Fruit fly (Drosophila melanogaster) whole organism, embryonic: Measurements from ENCODE around the gene CG42579.
A peak's percentile ranks its signal among the peaks of the same experiment; 100 is the strongest.

Source experiments
- ATbp ChIP-seq: fragments of 200-800 bp; sonication (Bioruptor generic); optimal IDR thresholded peaks from 2 replicates; lab custom pipeline; 2017; ENCODE audit warnings: missing biosample characterization, mild to moderate bottlenecking, missing genetic modification characterization, missing genetic modification reagents
- Adf1 ChIP-seq: fragments of 200-800 bp; sonication (Bioruptor generic); IDR thresholded peaks from 2 replicates; pipeline ENCODE4 v1.3.6; 2022; ENCODE audit warnings: missing biosample characterization, missing genetic modification characterization
- Bdp1 ChIP-seq: fragments of 200-800 bp; sonication (Bioruptor generic); optimal IDR thresholded peaks from 3 replicates; lab custom pipeline; 2016; ENCODE audit warnings: missing biosample characterization, missing genetic modification characterization
- CG10462 ChIP-seq: fragments of 200-800 bp; sonication (Bioruptor generic); optimal IDR thresholded peaks from 2 replicates; lab custom pipeline; 2016; ENCODE audit warnings: missing biosample characterization, missing genetic modification characterization
- CG11085 ChIP-seq: fragments of 200-800 bp; sonication (Bioruptor generic); IDR thresholded peaks from 2 replicates; pipeline ENCODE4 v1.3.6; 2022; ENCODE audit warnings: missing biosample characterization, missing genetic modification characterization
- CG11093 ChIP-seq: fragments of 200-800 bp; sonication (Bioruptor generic); IDR thresholded peaks from 3 replicates; pipeline ENCODE4 v1.3.6; 2022; ENCODE audit warnings: missing biosample characterization, missing genetic modification characterization
- CG11695 ChIP-seq: fragments of 200-800 bp; sonication (Bioruptor generic); IDR thresholded peaks from 3 replicates; pipeline ENCODE4 v1.3.6; 2022; ENCODE audit warnings: missing biosample characterization, missing genetic modification characterization
- CG11696 ChIP-seq: fragments of 200-800 bp; sonication (Bioruptor generic); IDR thresholded peaks from 2 replicates; pipeline ENCODE4 v1.3.6; 2022; ENCODE audit warnings: missing biosample characterization, missing genetic modification characterization
- CG11723 ChIP-seq: fragments of 200-800 bp; sonication (Bioruptor generic); optimal IDR thresholded peaks from 2 replicates; lab custom pipeline; 2017; ENCODE audit warnings: missing biosample characterization, mild to moderate bottlenecking, missing genetic modification characterization
- CG12071 ChIP-seq: fragments of 200-800 bp; sonication (Bioruptor generic); optimal IDR thresholded peaks from 3 replicates; lab custom pipeline; 2018; ENCODE audit warnings: missing biosample characterization, mild to moderate bottlenecking, missing genetic modification characterization
- CG12391 ChIP-seq: fragments of 200-800 bp; sonication (Bioruptor generic); optimal IDR thresholded peaks from 3 replicates; lab custom pipeline; 2018; ENCODE audit warnings: missing biosample characterization, mild to moderate bottlenecking, missing genetic modification characterization, moderate library complexity
- CG12769 ChIP-seq: fragments of 200-800 bp; sonication (Bioruptor generic); optimal IDR thresholded peaks from 2 replicates; lab custom pipeline; 2019; ENCODE audit warnings: missing biosample characterization, mild to moderate bottlenecking, missing genetic modification characterization, moderate library complexity
- CG13624 ChIP-seq: fragments of 200-800 bp; sonication (Bioruptor generic); optimal IDR thresholded peaks from 2 replicates; lab custom pipeline; 2016; ENCODE audit warnings: missing biosample characterization, missing genetic modification characterization
- CG14050 ChIP-seq: fragments of 200-800 bp; sonication (Bioruptor generic); IDR thresholded peaks from 3 replicates; pipeline ENCODE4 v1.3.6; 2022; ENCODE audit warnings: missing biosample characterization, missing genetic modification characterization
- CG17361 ChIP-seq: fragments of 200-800 bp; sonication (Bioruptor generic); IDR thresholded peaks from 3 replicates; pipeline ENCODE4 v1.3.6; 2022; ENCODE audit warnings: missing biosample characterization, missing genetic modification characterization
- CG17568 ChIP-seq: fragments of 200-800 bp; sonication (Bioruptor generic); optimal IDR thresholded peaks from 2 replicates; lab custom pipeline; 2018; ENCODE audit warnings: missing biosample characterization, mild to moderate bottlenecking, missing genetic modification characterization, moderate library complexity
- CG31365 ChIP-seq: fragments of 200-800 bp; sonication (Bioruptor generic); optimal IDR thresholded peaks from 2 replicates; lab custom pipeline; 2018; ENCODE audit warnings: missing biosample characterization, mild to moderate bottlenecking, missing genetic modification characterization
- CG33557 ChIP-seq: fragments of 200-800 bp; sonication (Bioruptor generic); optimal IDR thresholded peaks from 2 replicates; lab custom pipeline; 2019; ENCODE audit warnings: missing biosample characterization, mild to moderate bottlenecking, missing genetic modification characterization, moderate library complexity
- CG4820 ChIP-seq: fragments of 200-800 bp; sonication (Bioruptor generic); optimal IDR thresholded peaks from 3 replicates; lab custom pipeline; 2016; ENCODE audit warnings: missing biosample characterization, missing genetic modification characterization
- CG8478 ChIP-seq: fragments of >200 bp; optimal IDR thresholded peaks from 2 replicates; lab custom pipeline; 2018
- CG8765 ChIP-seq: fragments of 200-800 bp; sonication (Bioruptor generic); IDR thresholded peaks from 2 replicates; pipeline ENCODE4 v1.3.6; 2022; ENCODE audit warnings: missing biosample characterization, missing genetic modification characterization
- D ChIP-seq, 2 experiments: fragments of 200-800 bp in 1 of 2; fragments of >200 bp in 1 of 2; sonication (Bioruptor generic) in 1 of 2; optimal IDR thresholded peaks; 2 replicates in 1 of 2; 3 replicates in 1 of 2; lab custom pipeline; 2017; ENCODE audit warnings: mild to moderate bottlenecking in 1 of 2, missing biosample characterization in 1 of 2, missing genetic modification characterization in 1 of 2, missing genetic modification reagents in 1 of 2
- Dfd ChIP-seq, 2 experiments: fragments of >200 bp; optimal IDR thresholded peaks; 2 replicates each; lab custom pipeline; 2017; ENCODE audit warnings: missing biosample characterization in 2 of 2, missing genetic modification characterization in 2 of 2
- E2f2 ChIP-seq: fragments of 200-800 bp; sonication (Bioruptor generic); IDR thresholded peaks from 2 replicates; pipeline ENCODE4 v1.3.6; 2022; ENCODE audit warnings: missing biosample characterization, missing genetic modification characterization
- Ets65A ChIP-seq: fragments of 200-800 bp; sonication (Bioruptor generic); peaks from one replicate; lab custom pipeline; 2016; ENCODE audit warnings: missing biosample characterization, missing genetic modification characterization
- Hr3 ChIP-seq: fragments of 200-800 bp; sonication (Bioruptor generic); optimal IDR thresholded peaks from 3 replicates; lab custom pipeline; 2016; ENCODE audit warnings: missing biosample characterization, missing genetic modification characterization
- MESR4 ChIP-seq: fragments of 200-800 bp; sonication (Bioruptor generic); optimal IDR thresholded peaks from 2 replicates; lab custom pipeline; 2018; ENCODE audit warnings: missing biosample characterization, mild to moderate bottlenecking, missing genetic modification characterization, moderate library complexity
- Meics ChIP-seq: fragments of 200-800 bp; sonication (Bioruptor generic); optimal IDR thresholded peaks from 2 replicates; lab custom pipeline; 2017; ENCODE audit warnings: missing biosample characterization, mild to moderate bottlenecking, missing genetic modification characterization
- Nf-YA ChIP-seq: fragments of 200-800 bp; sonication (Bioruptor generic); IDR thresholded peaks from 2 replicates; pipeline ENCODE4 v1.3.6; 2022; ENCODE audit warnings: missing biosample characterization, missing genetic modification characterization
- Ptx1 ChIP-seq: fragments of 200-800 bp; sonication (Bioruptor generic); IDR thresholded peaks from 2 replicates; pipeline ENCODE4 v1.3.6; 2022; ENCODE audit warnings: missing biosample characterization, missing genetic modification characterization
- Sox100B ChIP-seq: fragments of 200-800 bp; sonication (Bioruptor generic); optimal IDR thresholded peaks from 3 replicates; lab custom pipeline; 2018; ENCODE audit warnings: missing biosample characterization, mild to moderate bottlenecking, missing genetic modification characterization
- Taf1 ChIP-seq: fragments of 200-800 bp; sonication (Bioruptor generic); IDR thresholded peaks from 2 replicates; pipeline ENCODE4 v1.3.6; 2022; ENCODE audit warnings: missing biosample characterization, missing genetic modification characterization
- YL-1 ChIP-seq: fragments of 200-800 bp; sonication (Bioruptor generic); optimal IDR thresholded peaks from 3 replicates; lab custom pipeline; 2017; ENCODE audit warnings: missing biosample characterization, mild to moderate bottlenecking, missing genetic modification characterization
- abd-A ChIP-seq: fragments of 200-800 bp; sonication (Bioruptor generic); optimal IDR thresholded peaks from 3 replicates; lab custom pipeline; 2019; ENCODE audit warnings: missing biosample characterization, mild to moderate bottlenecking, missing genetic modification characterization, moderate library complexity
- ato ChIP-seq: fragments of 200-800 bp; sonication (Bioruptor generic); IDR thresholded peaks from 2 replicates; pipeline ENCODE4 v1.3.6; 2022; ENCODE audit warnings: missing biosample characterization, missing genetic modification characterization; ENCODE audit not compliant: partially characterized antibody
- cad ChIP-seq: fragments of >200 bp; optimal IDR thresholded peaks from 2 replicates; lab custom pipeline; 2017; ENCODE audit warnings: missing biosample characterization, missing genetic modification characterization
- cg ChIP-seq: fragments of 200-800 bp; sonication (Bioruptor generic); optimal IDR thresholded peaks from 3 replicates; lab custom pipeline; 2019; ENCODE audit warnings: missing biosample characterization, mild to moderate bottlenecking, missing genetic modification characterization, moderate library complexity
- chif ChIP-seq, 2 experiments: fragments of 200-800 bp; sonication (Bioruptor generic); optimal IDR thresholded peaks; 3 replicates each; lab custom pipeline; 2016; ENCODE audit warnings: missing biosample characterization in 2 of 2, missing genetic modification characterization in 2 of 2
- croc ChIP-seq: fragments of 200-800 bp; sonication (Bioruptor generic); conservative IDR thresholded peaks from 3 replicates; pipeline ENCODE4 v1.3.6; 2022; ENCODE audit warnings: missing biosample characterization, missing genetic modification characterization
- en ChIP-seq: fragments of 200-800 bp; sonication (Bioruptor generic); optimal IDR thresholded peaks from 2 replicates; lab custom pipeline; 2016; ENCODE audit warnings: missing biosample characterization, missing genetic modification characterization
- gce ChIP-seq: fragments of 200-800 bp; sonication (Bioruptor generic); IDR thresholded peaks from 3 replicates; pipeline ENCODE4 v1.3.6; 2022; ENCODE audit warnings: missing biosample characterization, missing genetic modification characterization
- gcm2 ChIP-seq: fragments of 200-800 bp; sonication (Bioruptor generic); optimal IDR thresholded peaks from 2 replicates; lab custom pipeline; 2016; ENCODE audit warnings: missing biosample characterization, missing genetic modification characterization
- gfzf ChIP-seq: fragments of 200-800 bp; sonication (Bioruptor generic); optimal IDR thresholded peaks from 2 replicates; lab custom pipeline; 2016; ENCODE audit warnings: missing biosample characterization, mild to moderate bottlenecking, missing genetic modification characterization, moderate library complexity
- ind ChIP-seq: fragments of 200-800 bp; sonication (Bioruptor generic); optimal IDR thresholded peaks from 3 replicates; lab custom pipeline; 2016; ENCODE audit warnings: missing biosample characterization, missing genetic modification characterization
- lbe ChIP-seq: fragments of 200-800 bp; sonication (Bioruptor generic); optimal IDR thresholded peaks from 2 replicates; lab custom pipeline; 2016; ENCODE audit warnings: missing biosample characterization, mild to moderate bottlenecking, missing genetic modification characterization
- pnt ChIP-seq: fragments of 200-800 bp; sonication (Bioruptor generic); optimal IDR thresholded peaks from 3 replicates; lab custom pipeline; 2016; ENCODE audit warnings: missing biosample characterization, missing genetic modification characterization
- rib ChIP-seq: fragments of 200-800 bp; sonication (Bioruptor generic); IDR thresholded peaks from 2 replicates; pipeline ENCODE4 v1.3.6; 2022; ENCODE audit warnings: missing biosample characterization, missing genetic modification characterization
- scrt ChIP-seq: fragments of 200-800 bp; sonication (Bioruptor generic); optimal IDR thresholded peaks from 2 replicates; lab custom pipeline; 2018; ENCODE audit warnings: missing biosample characterization, mild to moderate bottlenecking, missing genetic modification characterization, moderate library complexity
- sob ChIP-seq: fragments of 200-800 bp; sonication (Bioruptor generic); IDR thresholded peaks from 2 replicates; pipeline ENCODE4 v1.3.6; 2022; ENCODE audit warnings: missing biosample characterization, missing genetic modification characterization
- tx ChIP-seq: fragments of 200-800 bp; sonication (Bioruptor generic); optimal IDR thresholded peaks from 2 replicates; lab custom pipeline; 2016; ENCODE audit warnings: missing biosample characterization, missing genetic modification characterization
- zen2 ChIP-seq: fragments of 200-800 bp; sonication (Bioruptor generic); IDR thresholded peaks from 3 replicates; pipeline ENCODE4 v1.3.6; 2022; ENCODE audit warnings: missing biosample characterization, missing genetic modification characterization; ENCODE audit not compliant: partially characterized antibody

CG42579 gene

DNA sequence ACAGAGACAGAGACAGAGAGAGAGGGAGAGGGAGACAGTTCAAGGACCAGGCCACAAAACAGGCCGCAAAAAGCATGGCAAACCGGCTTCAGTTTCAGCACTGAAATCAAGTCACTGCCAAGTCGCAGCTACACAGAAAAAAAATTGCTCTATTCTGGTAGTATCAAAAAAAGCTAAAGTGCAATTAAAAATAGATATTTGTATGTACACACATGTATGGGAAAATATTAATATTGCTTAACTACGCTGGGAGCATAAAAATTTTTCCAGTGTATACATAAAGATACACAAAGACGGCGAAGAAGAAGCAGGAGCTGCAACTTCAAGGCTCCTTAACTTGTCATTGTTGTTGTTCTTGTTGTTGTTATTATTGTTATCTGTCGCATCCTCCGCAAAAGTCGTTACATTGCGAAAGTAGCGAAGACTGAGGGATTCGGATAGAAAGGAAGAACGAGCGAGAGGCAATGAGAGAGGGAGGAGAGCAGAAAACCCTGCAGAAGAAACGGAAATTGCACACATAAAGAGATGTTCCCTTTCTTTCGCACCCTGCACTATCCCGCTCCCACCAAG is 26.3 kb upstream of the CG42579 start (continued):
- TF ChIP-seq CG8765 (GFP tag; lab: Robert Waterston, UW) (no peak), CG11085 (GFP tag; lab: Robert Waterston, UW) (0 out of 2 replicates have a peak, but pooled peaks have one; percentile 25), Taf1 (no peak), cad (GFP tag; lab: Kevin White, UChicago) (no peak), CG12071 (GFP tag; lab: Kevin White, UChicago) (no peak), YL-1 (GFP tag; lab: Kevin White, UChicago) (no peak), scrt (GFP tag; lab: Kevin White, UChicago) (no peak), CG13624 (GFP tag; lab: Kevin White, UChicago) (no peak), CG10462 (GFP tag; lab: Kevin White, UChicago) (no peak), CG14050 (GFP tag; lab: Robert Waterston, UW) (no peak), Adf1 (GFP tag; lab: Robert Waterston, UW) (no peak), lbe (GFP tag; lab: Kevin White, UChicago) (peak; percentile 89), zen2 (no peak), CG17568 (GFP tag; lab: Kevin White, UChicago) (no peak), Dfd (GFP tag; optimal IDR thresholded peaks at IDR 0.05; lab: Kevin White, UChicago) (no peak), tx (no peak), gfzf (GFP tag; lab: Kevin White, UChicago) (no peak), CG17361 (0 out of 3 replicates have a peak, but pooled peaks have one; percentile 35), pnt (GFP tag; lab: Kevin White, UChicago) (peak; percentile 33), gcm2 (GFP tag; lab: Kevin White, UChicago) (no peak), sob (peak; percentile 23; the same call in 1 of the 2 replicates), CG4820 (GFP tag; lab: Kevin White, UChicago) (no peak), ato (GFP tag; lab: Robert Waterston, UW) (no peak), en (GFP tag; lab: Kevin White, UChicago) (no peak), Hr3 (peak; percentile 6), CG8478 (lab: Kevin White, UChicago) (no peak), CG12769 (tag; lab: Kevin White, UChicago) (peak; percentile 28), gce (GFP tag; lab: Robert Waterston, UW) (no peak), MESR4 (GFP tag; lab: Kevin White, UChicago) (no peak), cg (GFP tag; lab: Kevin White, UChicago) (no peak), Ets65A (GFP tag; lab: Kevin White, UChicago) (peak; percentile 87), CG11093 (GFP tag; lab: Robert Waterston, UW) (no peak), CG11696 (GFP tag; lab: Robert Waterston, UW) (no peak), CG12391 (peak; percentile 44), ATbp (peak; percentile 32), CG11723 (no peak), Sox100B (GFP tag; lab: Kevin White, UChicago) (no peak), D (optimal IDR thresholded peaks at IDR 0.05; lab: Kevin White, UChicago) (no peak), D (GFP tag; optimal IDR thresholded peaks at IDR 0.05; lab: Kevin White, UChicago) (no peak), Meics (GFP tag; lab: Kevin White, UChicago) (no peak), CG31365 (tag; lab: Kevin White, UChicago) (no peak), abd-A (tag; lab: Kevin White, UChicago) (no peak), croc (GFP tag; lab: Robert Waterston, UW) (peak; percentile 19; the same call in 1 of the 3 replicates), E2f2 (no peak), Nf-YA (GFP tag; lab: Robert Waterston, UW) (no peak), CG33557 (GFP tag; lab: Kevin White, UChicago) (no peak), Bdp1 (GFP tag; lab: Kevin White, UChicago) (no peak), ind (no peak), Ptx1 (GFP tag; lab: Robert Waterston, UW) (peak; percentile 54), chif (GFP tag; optimal IDR thresholded peaks at IDR 0.05; lab: Kevin White, UChicago) (peak; percentile 25 to 35), CG11695 (GFP tag; lab: Robert Waterston, UW) (0 out of 3 replicates have a peak, but pooled peaks have one; percentile 41), rib (no peak)
